Fruit fly (Drosophila melanogaster) whole organism, embryonic: ENCODE results near the gene CG17097.

Experiments used
- ATbp ChIP-seq: fragments of 200-800 bp; sonication (Bioruptor generic); optimal IDR thresholded peaks from 2 replicates; lab custom pipeline; 2017; ENCODE audit warnings: missing biosample characterization, mild to moderate bottlenecking, missing genetic modification characterization, missing genetic modification reagents
- CG10147 ChIP-seq: fragments of 200-800 bp; sonication (Bioruptor generic); optimal IDR thresholded peaks from 2 replicates; lab custom pipeline; 2019; ENCODE audit warnings: missing biosample characterization, mild to moderate bottlenecking, missing genetic modification characterization, moderate library complexity
- CG15011 ChIP-seq: fragments of 200-800 bp; sonication (Bioruptor generic); optimal IDR thresholded peaks from 3 replicates; lab custom pipeline; 2018; ENCODE audit warnings: missing biosample characterization, mild to moderate bottlenecking, missing genetic modification characterization
- CG16779 ChIP-seq: fragments of 200-800 bp; sonication (Bioruptor generic); IDR thresholded peaks from 2 replicates; pipeline ENCODE4 v1.3.6; 2022; ENCODE audit warnings: missing biosample characterization, missing genetic modification characterization
- CG17829 ChIP-seq: fragments of 200-800 bp; optimal IDR thresholded peaks from 2 replicates; lab custom pipeline; 2019; ENCODE audit warnings: missing biosample characterization, mild to moderate bottlenecking, missing genetic modification characterization, moderate library complexity
- CG18476 ChIP-seq: fragments of 200-800 bp; sonication (Bioruptor generic); optimal IDR thresholded peaks from 2 replicates; lab custom pipeline; 2016; ENCODE audit warnings: missing biosample characterization, mild to moderate bottlenecking, missing genetic modification characterization
- CG34224 ChIP-seq: fragments of 200-800 bp; sonication (Bioruptor generic); IDR thresholded peaks from 3 replicates; pipeline ENCODE4 v1.3.6; 2022; ENCODE audit warnings: missing biosample characterization, missing genetic modification characterization; ENCODE audit not compliant: partially characterized antibody
- CG3838 ChIP-seq: fragments of 200-800 bp; sonication (Bioruptor generic); optimal IDR thresholded peaks from 3 replicates; lab custom pipeline; 2016; ENCODE audit warnings: missing biosample characterization, missing genetic modification characterization
- CG4617 ChIP-seq: fragments of 200-800 bp; sonication (Bioruptor generic); optimal IDR thresholded peaks from 3 replicates; lab custom pipeline; 2016; ENCODE audit warnings: missing biosample characterization, missing genetic modification characterization, borderline replicate concordance
- CG4854 ChIP-seq: fragments of 200-800 bp; sonication (Bioruptor generic); optimal IDR thresholded peaks from 2 replicates; lab custom pipeline; 2016; ENCODE audit warnings: missing biosample characterization, missing genetic modification characterization, inconsistent platforms
- CG6654 ChIP-seq: fragments of 200-800 bp; sonication (Bioruptor generic); optimal IDR thresholded peaks from 2 replicates; lab custom pipeline; 2017; ENCODE audit warnings: missing biosample characterization, mild to moderate bottlenecking, missing genetic modification characterization
- CG7745 ChIP-seq: fragments of 200-800 bp; sonication (Bioruptor generic); optimal IDR thresholded peaks from 2 replicates; lab custom pipeline; 2018; ENCODE audit warnings: missing biosample characterization, mild to moderate bottlenecking, missing genetic modification characterization, moderate library complexity
- CG7839 ChIP-seq: fragments of 200-800 bp; sonication (Bioruptor generic); optimal IDR thresholded peaks from 3 replicates; lab custom pipeline; 2018; ENCODE audit warnings: missing biosample characterization, mild to moderate bottlenecking, missing genetic modification characterization, moderate library complexity
- CG8478 ChIP-seq: fragments of >200 bp; optimal IDR thresholded peaks from 2 replicates; lab custom pipeline; 2018
- CG8944 ChIP-seq: fragments of 200-800 bp; sonication (Bioruptor generic); optimal IDR thresholded peaks from 3 replicates; lab custom pipeline; 2016; ENCODE audit warnings: missing biosample characterization, missing genetic modification characterization
- D ChIP-seq, 2 experiments: fragments of 200-800 bp in 1 of 2; fragments of >200 bp in 1 of 2; sonication (Bioruptor generic) in 1 of 2; optimal IDR thresholded peaks; 2 replicates in 1 of 2; 3 replicates in 1 of 2; lab custom pipeline; 2017; ENCODE audit warnings: mild to moderate bottlenecking in 1 of 2, missing biosample characterization in 1 of 2, missing genetic modification characterization in 1 of 2, missing genetic modification reagents in 1 of 2
- Dll ChIP-seq: fragments of 200-800 bp; sonication (Bioruptor generic); IDR thresholded peaks from 4 replicates; pipeline ENCODE4 v1.3.6; 2022; ENCODE audit warnings: missing biosample characterization, missing genetic modification characterization; ENCODE audit not compliant: partially characterized antibody
- Drgx ChIP-seq: fragments of 200-800 bp; sonication (Bioruptor generic); IDR thresholded peaks from 2 replicates; pipeline ENCODE4 v1.3.6; 2022; ENCODE audit warnings: missing biosample characterization, missing genetic modification characterization
- Fer2 ChIP-seq: fragments of 200-800 bp; sonication (Bioruptor generic); optimal IDR thresholded peaks from 2 replicates; lab custom pipeline; 2018; ENCODE audit warnings: missing biosample characterization, mild to moderate bottlenecking, missing genetic modification characterization, moderate library complexity
- H2.0 ChIP-seq: fragments of 200-800 bp; sonication (Bioruptor generic); IDR thresholded peaks from 2 replicates; pipeline ENCODE4 v1.3.6; 2022; ENCODE audit warnings: missing biosample characterization, missing genetic modification characterization
- Hmr ChIP-seq: fragments of 200-800 bp; sonication (Bioruptor generic); optimal IDR thresholded peaks from 3 replicates; lab custom pipeline; 2017; ENCODE audit warnings: mild to moderate bottlenecking, missing biosample characterization, missing genetic modification reagents, missing genetic modification characterization
- Hr3 ChIP-seq: fragments of 200-800 bp; sonication (Bioruptor generic); optimal IDR thresholded peaks from 3 replicates; lab custom pipeline; 2016; ENCODE audit warnings: missing biosample characterization, missing genetic modification characterization
- Lpt ChIP-seq: fragments of >200 bp; optimal IDR thresholded peaks from 2 replicates; lab custom pipeline; 2018; ENCODE audit warnings: missing biosample characterization, missing genetic modification characterization
- MBD-R2 ChIP-seq: fragments of 200-800 bp; sonication (Bioruptor generic); IDR thresholded peaks from 2 replicates; pipeline ENCODE4 v1.3.6; 2022; ENCODE audit warnings: missing biosample characterization, missing genetic modification characterization
- Six4 ChIP-seq: fragments of 200-800 bp; sonication (Bioruptor generic); optimal IDR thresholded peaks from 2 replicates; lab custom pipeline; 2016; ENCODE audit warnings: missing biosample characterization, missing genetic modification characterization
- ap ChIP-seq: fragments of 200-800 bp; sonication (Bioruptor generic); IDR thresholded peaks from 2 replicates; pipeline ENCODE4 v1.3.6; 2022; ENCODE audit warnings: missing biosample characterization, missing genetic modification characterization
- ato ChIP-seq: fragments of 200-800 bp; sonication (Bioruptor generic); IDR thresholded peaks from 2 replicates; pipeline ENCODE4 v1.3.6; 2022; ENCODE audit warnings: missing biosample characterization, missing genetic modification characterization; ENCODE audit not compliant: partially characterized antibody
- bowl ChIP-seq: fragments of 200-800 bp; sonication (Bioruptor generic); IDR thresholded peaks from 2 replicates; pipeline ENCODE4 v1.3.6; 2022; ENCODE audit warnings: missing biosample characterization, missing genetic modification characterization
- cas ChIP-seq: fragments of 200-800 bp; sonication (Bioruptor generic); IDR thresholded peaks from 2 replicates; pipeline ENCODE4 v1.3.6; 2022; ENCODE audit warnings: missing biosample characterization, missing genetic modification characterization
- eve ChIP-seq, 2 experiments: fragments of >200 bp; optimal IDR thresholded peaks; 2 replicates each; lab custom pipeline; 2017; ENCODE audit warnings: missing biosample characterization in 2 of 2, missing genetic modification characterization in 2 of 2
- fu2 ChIP-seq: fragments of 200-800 bp; sonication (Bioruptor generic); optimal IDR thresholded peaks from 2 replicates; lab custom pipeline; 2016; ENCODE audit warnings: missing biosample characterization, missing genetic modification characterization
- gcm ChIP-seq: fragments of 200-800 bp; sonication (Bioruptor generic); optimal IDR thresholded peaks from 2 replicates; lab custom pipeline; 2019; ENCODE audit warnings: missing biosample characterization, mild to moderate bottlenecking, missing genetic modification characterization, moderate library complexity
- gro ChIP-seq: fragments of 200-800 bp; sonication (Bioruptor generic); optimal IDR thresholded peaks from 2 replicates; lab custom pipeline; 2016; ENCODE audit warnings: missing biosample characterization, missing genetic modification characterization
- gsb ChIP-seq: fragments of 200-800 bp; sonication (Bioruptor generic); IDR thresholded peaks from 2 replicates; pipeline ENCODE4 v1.3.6; 2022; ENCODE audit warnings: missing biosample characterization, missing genetic modification characterization
- gt ChIP-seq: fragments of 200-800 bp; sonication (Bioruptor generic); IDR thresholded peaks from 2 replicates; pipeline ENCODE4 v1.3.6; 2022; ENCODE audit warnings: missing biosample characterization, missing genetic modification characterization
- insv ChIP-seq, 2 experiments: fragments of 200-800 bp; sonication (Bioruptor generic); optimal IDR thresholded peaks; 3 replicates each; lab custom pipeline; 2016 to 2018; ENCODE audit warnings: missing biosample characterization in 2 of 2, missing genetic modification characterization in 2 of 2
- ken ChIP-seq: fragments of 200-800 bp; sonication (Bioruptor generic); IDR thresholded peaks from 3 replicates; pipeline ENCODE4 v1.3.6; 2022; ENCODE audit warnings: missing biosample characterization, missing genetic modification characterization
- lola ChIP-seq, 3 experiments: fragments of >200 bp in 2 of 3; fragments of 200-800 bp in 1 of 3; sonication (Bioruptor generic) in 1 of 3; optimal IDR thresholded peaks; 2 replicates each; lab custom pipeline; 2017 to 2019; ENCODE audit warnings: missing biosample characterization in 3 of 3, missing genetic modification characterization in 3 of 3, mild to moderate bottlenecking in 1 of 3, moderate library complexity in 1 of 3
- luna ChIP-seq: fragments of 200-800 bp; sonication (Bioruptor generic); optimal IDR thresholded peaks from 2 replicates; lab custom pipeline; 2016; ENCODE audit warnings: missing biosample characterization, missing genetic modification characterization
- nmo ChIP-seq: fragments of 200-800 bp; sonication (Bioruptor generic); optimal IDR thresholded peaks from 2 replicates; lab custom pipeline; 2018; ENCODE audit warnings: missing biosample characterization, mild to moderate bottlenecking, missing genetic modification characterization, moderate library complexity
- pho ChIP-seq: fragments of 200-800 bp; sonication (Bioruptor generic); optimal IDR thresholded peaks from 2 replicates; lab custom pipeline; 2016; ENCODE audit warnings: missing biosample characterization, missing genetic modification characterization
- schlank ChIP-seq: fragments of 200-800 bp; sonication (Bioruptor generic); optimal IDR thresholded peaks from 2 replicates; lab custom pipeline; 2018; ENCODE audit warnings: missing biosample characterization, mild to moderate bottlenecking, missing genetic modification characterization
- sens-2 ChIP-seq: fragments of 200-800 bp; sonication (Bioruptor generic); IDR thresholded peaks from 2 replicates; pipeline ENCODE4 v1.3.6; 2022; ENCODE audit warnings: missing biosample characterization, missing genetic modification characterization
- shn ChIP-seq: fragments of 200-800 bp; sonication (Bioruptor generic); optimal IDR thresholded peaks from 3 replicates; lab custom pipeline; 2016; ENCODE audit warnings: missing biosample characterization, missing genetic modification characterization
- sqz ChIP-seq: fragments of 200-800 bp; sonication (Bioruptor generic); optimal IDR thresholded peaks from 3 replicates; lab custom pipeline; 2018; ENCODE audit warnings: missing biosample characterization, mild to moderate bottlenecking, missing genetic modification characterization
- sug ChIP-seq: fragments of 200-800 bp; optimal IDR thresholded peaks from 2 replicates; lab custom pipeline; 2019; ENCODE audit warnings: missing biosample characterization, mild to moderate bottlenecking, missing genetic modification characterization, moderate library complexity
- tap ChIP-seq: fragments of 200-800 bp; optimal IDR thresholded peaks from 3 replicates; lab custom pipeline; 2019; ENCODE audit warnings: missing biosample characterization, mild to moderate bottlenecking, missing genetic modification characterization, moderate library complexity
- tll ChIP-seq, 2 experiments: fragments of 200-800 bp in 1 of 2; fragments of >200 bp in 1 of 2; sonication (Bioruptor generic) in 1 of 2; optimal IDR thresholded peaks; 2 replicates each; lab custom pipeline; 2017 to 2019; ENCODE audit warnings: missing biosample characterization in 2 of 2, missing genetic modification characterization in 2 of 2, mild to moderate bottlenecking in 1 of 2, moderate library complexity in 1 of 2
- tup ChIP-seq: fragments of 200-800 bp; sonication (Bioruptor generic); optimal IDR thresholded peaks from 2 replicates; lab custom pipeline; 2016; ENCODE audit warnings: missing biosample characterization, mild to moderate bottlenecking, missing genetic modification characterization, moderate library complexity

CG17097 gene

dm6 chr2L:10661490-10662240, 15.4 kb downstream of the CG17097 start, which contains the start of gene CG31871 (continued):
- TF ChIP-seq Six4 (GFP tag; lab: Kevin White, UChicago) (peak; percentile 64), schlank (no peak), gsb (no peak), insv (GFP tag; optimal IDR thresholded peaks at IDR 0.05; lab: Kevin White, UChicago) (no peak), H2.0 (GFP tag; lab: Robert Waterston, UW) (peak; percentile 62), CG4617 (GFP tag; lab: Kevin White, UChicago) (no peak), CG16779 (GFP tag; lab: Robert Waterston, UW) (no peak), sqz (GFP tag; lab: Kevin White, UChicago) (peak; percentile 61), gt (GFP tag; lab: Robert Waterston, UW) (no peak), CG10147 (GFP tag; lab: Kevin White, UChicago) (peak; percentile 68), sug (no peak), tll (GFP tag; optimal IDR thresholded peaks at IDR 0.05; lab: Kevin White, UChicago) (no peak), D (optimal IDR thresholded peaks at IDR 0.05; lab: Kevin White, UChicago) (no peak), D (GFP tag; optimal IDR thresholded peaks at IDR 0.05; lab: Kevin White, UChicago) (peak; percentile 47), ken (GFP tag; lab: Robert Waterston, UW) (no peak; the same call in 2 of the 3 replicates), cas (GFP tag; lab: Robert Waterston, UW) (no peak), CG4854 (GFP tag; lab: Kevin White, UChicago) (no peak), CG8944 (GFP tag; lab: Kevin White, UChicago) (no peak), ATbp (GFP tag; lab: Kevin White, UChicago) (peak; percentile 62), gro (GFP tag; lab: Kevin White, UChicago) (no peak), Lpt (GFP tag; lab: Kevin White, UChicago) (no peak), fu2 (no peak), shn (GFP tag; lab: Kevin White, UChicago) (no peak), CG17829 (tag; lab: Kevin White, UChicago) (peak; percentile 80), gcm (GFP tag; lab: Kevin White, UChicago) (no peak), tap (peak; percentile 75), CG18476 (no peak), pho (GFP tag; lab: Kevin White, UChicago) (no peak), CG34224 (no peak), Drgx (GFP tag; lab: Robert Waterston, UW) (peak; percentile 83), CG7839 (peak; percentile 87), CG15011 (peak; percentile 50), nmo (GFP tag; lab: Kevin White, UChicago) (peak; percentile 88), Dll (no peak), CG8478 (no peak), tup (GFP tag; lab: Kevin White, UChicago) (no peak), bowl (GFP tag; lab: Robert Waterston, UW) (no peak; the same call in 1 of the 2 replicates), Hmr (GFP tag; lab: Kevin White, UChicago) (peak; percentile 58), sens-2 (GFP tag; lab: Robert Waterston, UW) (no peak), Hr3 (peak; percentile 56), luna (GFP tag; lab: Kevin White, UChicago) (no peak), Fer2 (tag; lab: Kevin White, UChicago) (peak; percentile 23), MBD-R2 (no peak; the same call in 1 of the 2 replicates), eve (GFP tag; optimal IDR thresholded peaks at IDR 0.05; lab: Kevin White, UChicago) (peak in 1 of 2 experiments; percentile 77), CG7745 (tag; lab: Kevin White, UChicago) (no peak), ap (GFP tag; lab: Robert Waterston, UW) (peak; percentile 56), CG6654 (peak; percentile 17), CG3838 (GFP tag; lab: Kevin White, UChicago) (no peak), ato (GFP tag; lab: Robert Waterston, UW) (0 out of 2 replicates have a peak, but pooled peaks have one; percentile 11), lola (GFP tag; optimal IDR thresholded peaks at IDR 0.05; lab: Kevin White, UChicago) (no peak)
